Fruit fly (Drosophila melanogaster) whole organism, pupa: ENCODE results near the gene hale.

Experiments
- CG4496 ChIP-seq: fragments of 200-800 bp; sonication (Bioruptor generic); IDR thresholded peaks from 3 replicates; pipeline ENCODE4 v1.3.6; 2022; ENCODE audit warnings: missing biosample characterization, missing genetic modification characterization
- EcR ChIP-seq: fragments of 200-800 bp; sonication (Bioruptor generic); optimal IDR thresholded peaks from 3 replicates; lab custom pipeline; 2019; ENCODE audit warnings: missing biosample characterization, missing genetic modification characterization, mild to moderate bottlenecking, moderate library complexity, missing genetic modification reagents
- Ets98B ChIP-seq: fragments of 200-800 bp; sonication (Bioruptor generic); IDR thresholded peaks from 2 replicates; pipeline ENCODE4 v1.3.6; 2022; ENCODE audit warnings: missing biosample characterization, missing genetic modification characterization
- Snoo ChIP-seq: fragments of 200-800 bp; sonication (Bioruptor generic); optimal IDR thresholded peaks from 3 replicates; lab custom pipeline; 2017; ENCODE audit warnings: missing biosample characterization, mild to moderate bottlenecking, missing genetic modification characterization, inconsistent platforms

DNA sequence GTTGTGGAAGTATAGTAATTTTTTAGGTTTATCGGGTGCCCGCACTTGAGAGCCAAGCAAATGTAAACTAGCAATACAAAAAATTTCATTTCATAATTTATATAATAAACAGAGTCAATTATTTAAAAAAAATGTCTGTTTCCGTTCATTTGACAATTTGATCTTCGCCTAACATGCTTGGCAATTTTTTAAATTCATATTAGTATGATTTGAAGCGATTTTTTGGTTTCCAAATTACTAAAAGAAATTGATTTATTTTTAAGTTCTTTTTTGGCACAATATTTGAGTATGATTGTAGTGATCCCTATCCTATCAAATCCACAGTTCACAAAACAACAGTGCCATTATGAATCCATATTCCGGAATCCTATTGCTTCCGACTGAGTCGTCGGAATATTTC is 33.8 kb downstream of the hale start, which contains the start of gene CG34258:
- no peak for TF ChIP-seq Snoo
- TF ChIP-seq Ets98B (GFP tag; lab: Robert Waterston, UW) = no peak
- no peak for TF ChIP-seq CG4496
- no peak for TF ChIP-seq EcR
